Fruit fly (Drosophila melanogaster): ENCODE results near the gene Sox21b.

The Sox21b gene

dm6 chr3L:14062702-14063101 lies 68.4 kb downstream of the Sox21b start:
- TF ChIP-seq CG8765 (GFP tag; IDR thresholded peaks at IDR 0.05), result no peak
- TF ChIP-seq CG8281 (tag; optimal IDR thresholded peaks at IDR 0.05), result peak; percentile 94
- peak; percentile 55 for TF ChIP-seq sd (tag; optimal IDR thresholded peaks at IDR 0.05)
- peak; percentile 37 for TF ChIP-seq sens (GFP tag)
- no peak for TF ChIP-seq Rx (GFP tag; IDR thresholded peaks at IDR 0.05)
- TF ChIP-seq Hmr (GFP tag; optimal IDR thresholded peaks at IDR 0.05), result no peak
- TF ChIP-seq z (GFP tag; IDR thresholded peaks at IDR 0.05), result no peak
- no peak for TF ChIP-seq HLH54F (GFP tag; optimal IDR thresholded peaks at IDR 0.05)
- TF ChIP-seq klu (GFP tag; IDR thresholded peaks at IDR 0.05), result no peak
- TF ChIP-seq MTF-1 (GFP tag; optimal IDR thresholded peaks at IDR 0.05; ENCODE audit: borderline replicate concordance), result no peak
- TF ChIP-seq schlank (tag; optimal IDR thresholded peaks at IDR 0.05), result no peak
- no peak for TF ChIP-seq CG14014 (GFP tag; IDR thresholded peaks at IDR 0.05)
